Fruit fly (Drosophila melanogaster): ENCODE measurements around the gene AhcyL2.

Gene AhcyL2

dm6 chr3R:16934154-16934992 is 47.6 kb downstream of the AhcyL2 start (continued):
- TF ChIP-seq kni (GFP tag; optimal IDR thresholded peaks at IDR 0.05) (peak; percentile 70), Dref (GFP tag; IDR thresholded peaks at IDR 0.05) (peak; percentile 43), CG14441 (GFP tag; IDR thresholded peaks at IDR 0.05) (no peak), CG10274 (GFP tag; optimal IDR thresholded peaks at IDR 0.05) (no peak), vvl (GFP tag; IDR thresholded peaks at IDR 0.05) (peak; percentile 30; the same call in 1 of the 2 replicates), fd102C (GFP tag; optimal IDR thresholded peaks at IDR 0.05) (no peak), CG3065 (GFP tag; optimal IDR thresholded peaks at IDR 0.05) (peak; percentile 90), Dp (GFP tag; optimal IDR thresholded peaks at IDR 0.05) (peak; percentile 4), pho (GFP tag; optimal IDR thresholded peaks at IDR 0.05) (no peak), cg (GFP tag; optimal IDR thresholded peaks at IDR 0.05) (peak; percentile 99), Trl (optimal IDR thresholded peaks at IDR 0.05) (peak; percentile 86 to 93), Trl (GFP tag; optimal IDR thresholded peaks at IDR 0.05) (peak; percentile 3), nerfin-2 (GFP tag; IDR thresholded peaks at IDR 0.05; ENCODE audit: partially characterized antibody) (0 out of 2 replicates have a peak, but pooled peaks have one; percentile 15), sna (GFP tag; IDR thresholded peaks at IDR 0.05; ENCODE audit: partially characterized antibody) (peak; percentile 63), Lpt (GFP tag; optimal IDR thresholded peaks at IDR 0.05) (no peak), nerfin-1 (tag; optimal IDR thresholded peaks at IDR 0.05) (no peak), MBD-R2 (GFP tag; IDR thresholded peaks at IDR 0.05) (no peak; the same call in 1 of the 2 replicates), twi (tag; optimal IDR thresholded peaks at IDR 0.05) (peak; percentile 0), CG11093 (GFP tag; IDR thresholded peaks at IDR 0.05) (0 out of 3 replicates have a peak, but pooled peaks have one; percentile 23), chm (GFP tag; IDR thresholded peaks at IDR 0.05) (peak; percentile 50), CG32532 (GFP tag; IDR thresholded peaks at IDR 0.05) (peak; percentile 6; the same call in 1 of the 2 replicates), B-H2 (GFP tag; optimal IDR thresholded peaks at IDR 0.05) (no peak), CG15601 (tag; optimal IDR thresholded peaks at IDR 0.05) (peak; percentile 45), ash1 (GFP tag; optimal IDR thresholded peaks at IDR 0.05) (peak; percentile 28), CG8478 (optimal IDR thresholded peaks at IDR 0.05) (peak; percentile 99), CG34224 (GFP tag; IDR thresholded peaks at IDR 0.05; ENCODE audit: partially characterized antibody) (peak; percentile 39; the same call in 1 of the 3 replicates), CG5180 (GFP tag; optimal IDR thresholded peaks at IDR 0.05) (peak; percentile 84), otp (GFP tag; IDR thresholded peaks at IDR 0.05) (peak; percentile 10; the same call in 1 of the 3 replicates), seq (GFP tag; IDR thresholded peaks at IDR 0.05) (peak; percentile 32), wor (GFP tag; IDR thresholded peaks at IDR 0.05) (no peak), Dll (GFP tag; IDR thresholded peaks at IDR 0.05; ENCODE audit: partially characterized antibody) (0 out of 4 replicates have a peak, but pooled peaks have one; percentile 40), Camta (GFP tag; optimal IDR thresholded peaks at IDR 0.05) (no peak), Adf1 (GFP tag; IDR thresholded peaks at IDR 0.05) (peak; percentile 67), insv (GFP tag; optimal IDR thresholded peaks at IDR 0.05) (peak in 1 of 2 experiments; percentile 77), CG15514 (GFP tag; optimal IDR thresholded peaks at IDR 0.05) (peak; percentile 31), CG10543 (GFP tag; optimal IDR thresholded peaks at IDR 0.05) (peak; percentile 50), CG2889 (GFP tag; IDR thresholded peaks at IDR 0.05) (no peak), CG15479 (GFP tag; optimal IDR thresholded peaks at IDR 0.05) (peak; percentile 53), CTCF (GFP tag; optimal IDR thresholded peaks at IDR 0.05) (peak; percentile 93), Med (GFP tag) (peak; percentile 77), kay (GFP tag; optimal IDR thresholded peaks at IDR 0.05) (no peak), HLH54F (GFP tag; optimal IDR thresholded peaks at IDR 0.05) (no peak), CG8281 (tag; optimal IDR thresholded peaks at IDR 0.05) (no peak), Scr (GFP tag; IDR thresholded peaks at IDR 0.05; ENCODE audit: partially characterized antibody) (peak; percentile 22; the same call in 1 of the 2 replicates), CG31441 (GFP tag; IDR thresholded peaks at IDR 0.05) (no peak), CG3163 (GFP tag; optimal IDR thresholded peaks at IDR 0.05) (peak; percentile 99), CG11456 (GFP tag; IDR thresholded peaks at IDR 0.05) (0 out of 3 replicates have a peak, but pooled peaks have one; percentile 51), CG6272 (GFP tag; IDR thresholded peaks at IDR 0.05) (no peak), CG15073 (GFP tag; optimal IDR thresholded peaks at IDR 0.05) (peak; percentile 50)

Data from whole organism, embryonic.